Worm (Caenorhabditis elegans) whole organism, L4 larva: Measurements from ENCODE around the gene W06G6.9.

ENCODE experiments used
- F26F4.8 ChIP-seq: fragments of 200-800 bp; sonication (Bioruptor generic); conservative IDR thresholded peaks from 2 replicates; pipeline ENCODE4 v1.3.6; 2022; ENCODE audit warnings: missing genetic modification characterization, missing compliant biosample characterization
- F37D6.2 ChIP-seq: sonication (generic microtip); optimal IDR thresholded peaks from 2 replicates; lab custom pipeline; 2016; ENCODE audit warnings: mild to moderate bottlenecking, missing genetic modification characterization, missing compliant biosample characterization
- F44E2.7 ChIP-seq: fragments of 200-800 bp; sonication (Bioruptor generic); IDR thresholded peaks from 2 replicates; pipeline ENCODE4 v2.1.2; 2022; ENCODE audit warnings: missing genetic modification characterization, missing compliant biosample characterization
- Y48G9A.11 ChIP-seq: fragments of 200-800 bp; sonication (Bioruptor generic); IDR thresholded peaks from 2 replicates; pipeline ENCODE4 v1.3.6; 2022; ENCODE audit warnings: missing genetic modification reagents, missing genetic modification characterization, missing compliant biosample characterization
- Y75B8A.6 ChIP-seq: fragments of 200-800 bp; sonication (Bioruptor generic); IDR thresholded peaks from 2 replicates; pipeline ENCODE4 v1.3.6; 2022; ENCODE audit warnings: missing genetic modification reagents, missing genetic modification characterization, missing compliant biosample characterization
- arid-1 ChIP-seq: fragments of 200-800 bp; sonication (Bioruptor generic); conservative IDR thresholded peaks from 2 replicates; pipeline ENCODE4 v1.3.6; 2022; ENCODE audit warnings: missing genetic modification reagents, missing genetic modification characterization, missing compliant biosample characterization
- ceh-62 ChIP-seq: sonication (generic microtip); optimal IDR thresholded peaks from 2 replicates; lab custom pipeline; 2017; ENCODE audit warnings: missing biosample characterization, missing genetic modification characterization
- cey-2 ChIP-seq: sonication (generic microtip); optimal IDR thresholded peaks from 3 replicates; lab custom pipeline; 2017; ENCODE audit warnings: missing genetic modification characterization, mild to moderate bottlenecking, missing compliant biosample characterization, antibody characterized with exemption, borderline replicate concordance; ENCODE audit not compliant: insufficient read depth
- daf-16 ChIP-seq, 3 experiments: sonication (generic microtip); optimal IDR thresholded peaks; 2 replicates each; lab custom pipeline; 2016 to 2017; ENCODE audit warnings: missing genetic modification characterization in 3 of 3, missing genetic modification reagents in 3 of 3, mild to moderate bottlenecking in 2 of 3, missing compliant biosample characterization in 2 of 3, missing biosample characterization in 1 of 3, moderate library complexity in 1 of 3
- daf-19 ChIP-seq: fragments of 200-800 bp; sonication (Bioruptor generic); conservative IDR thresholded peaks from 2 replicates; pipeline ENCODE4 v1.3.6; 2022; ENCODE audit warnings: missing genetic modification characterization, missing compliant biosample characterization
- dmd-6 ChIP-seq: fragments of 200-800 bp; sonication (Bioruptor generic); IDR thresholded peaks from 2 replicates; pipeline ENCODE4 v1.3.6; 2022; ENCODE audit warnings: missing genetic modification reagents, missing genetic modification characterization, missing compliant biosample characterization
- dmd-8 ChIP-seq: fragments of 200-800 bp; sonication (Bioruptor generic); IDR thresholded peaks from 2 replicates; pipeline ENCODE4 v1.3.6; 2022; ENCODE audit warnings: missing genetic modification characterization, missing compliant biosample characterization
- duxl-1 ChIP-seq: sonication (generic microtip); optimal IDR thresholded peaks from 2 replicates; lab custom pipeline; 2016; ENCODE audit warnings: mild to moderate bottlenecking, missing genetic modification characterization, moderate library complexity, missing compliant biosample characterization; ENCODE audit not compliant: poor library complexity
- dve-1 ChIP-seq: sonication (generic microtip); optimal IDR thresholded peaks from 2 replicates; lab custom pipeline; 2017; ENCODE audit warnings: antibody characterized with exemption, mild to moderate bottlenecking, missing genetic modification characterization, missing compliant biosample characterization; ENCODE audit not compliant: insufficient read depth
- egl-43 ChIP-seq: fragments of 200-800 bp; sonication (Bioruptor generic); IDR thresholded peaks from 2 replicates; pipeline ENCODE4 v1.3.6; 2022; ENCODE audit warnings: missing genetic modification reagents, missing genetic modification characterization, missing compliant biosample characterization
- hlh-11 ChIP-seq: fragments of 200-800 bp; sonication (Bioruptor generic); optimal IDR thresholded peaks from 2 replicates; lab custom pipeline; 2018; ENCODE audit warnings: mild to moderate bottlenecking, missing genetic modification characterization, missing compliant biosample characterization
- hlh-30 ChIP-seq: sonication (generic microtip); optimal IDR thresholded peaks from 2 replicates; lab custom pipeline; 2017; ENCODE audit warnings: antibody characterized with exemption, mild to moderate bottlenecking, missing genetic modification characterization, missing compliant biosample characterization; ENCODE audit not compliant: insufficient read depth
- lim-7 ChIP-seq: fragments of 200-800 bp; sonication (Bioruptor generic); IDR thresholded peaks from 2 replicates; pipeline ENCODE4 v1.3.6; 2022; ENCODE audit warnings: missing genetic modification characterization, missing compliant biosample characterization
- lin-1 ChIP-seq: fragments of 200-800 bp; sonication (Bioruptor generic); IDR thresholded peaks from 2 replicates; pipeline ENCODE4 v1.3.6; 2022; ENCODE audit warnings: missing genetic modification reagents, missing genetic modification characterization, missing compliant biosample characterization
- madf-5 ChIP-seq, 2 experiments: fragments of 200-800 bp; sonication (Bioruptor generic); IDR thresholded peaks; 2 replicates each; pipeline ENCODE4 v1.3.6; 2022; ENCODE audit warnings: missing compliant biosample characterization in 2 of 2, missing genetic modification characterization in 2 of 2
- mep-1 ChIP-seq: fragments of 150-350 bp; sonication (generic microtip); optimal IDR thresholded peaks from 3 replicates; lab custom pipeline; 2014; ENCODE audit warnings: missing biosample characterization, missing genetic modification characterization
- mxl-2 ChIP-seq: fragments of 200-800 bp; sonication (Bioruptor generic); conservative IDR thresholded peaks from 2 replicates; pipeline ENCODE4 v1.3.6; 2022; ENCODE audit warnings: missing genetic modification reagents, missing genetic modification characterization, missing compliant biosample characterization
- nhr-10 ChIP-seq: fragments of 150-350 bp; optimal IDR thresholded peaks from 2 replicates; lab custom pipeline; 2014; ENCODE audit warnings: missing biosample characterization, missing genetic modification characterization
- nhr-237 ChIP-seq: sonication (generic microtip); optimal IDR thresholded peaks from 2 replicates; lab custom pipeline; 2017; ENCODE audit warnings: missing biosample characterization, missing genetic modification characterization
- nhr-41 ChIP-seq: fragments of 200-800 bp; sonication (Bioruptor generic); IDR thresholded peaks from 2 replicates; pipeline ENCODE4 v1.3.6; 2022; ENCODE audit warnings: missing genetic modification reagents, missing genetic modification characterization, missing compliant biosample characterization
- php-3 ChIP-seq: fragments of 200-800 bp; sonication (Bioruptor generic); IDR thresholded peaks from 2 replicates; pipeline ENCODE4 v1.3.6; 2022; ENCODE audit warnings: missing genetic modification reagents, missing genetic modification characterization, missing compliant biosample characterization
- skn-1 ChIP-seq: fragments of 150-350 bp; optimal IDR thresholded peaks from 2 replicates; lab custom pipeline; 2014; ENCODE audit warnings: missing biosample characterization, missing genetic modification characterization
- snpc-4 ChIP-seq: fragments of 150-350 bp; optimal IDR thresholded peaks from 2 replicates; lab custom pipeline; 2014; ENCODE audit warnings: missing biosample characterization, missing genetic modification characterization
- spr-3 ChIP-seq: fragments of 200-800 bp; sonication (Bioruptor generic); optimal IDR thresholded peaks from 2 replicates; lab custom pipeline; 2018; ENCODE audit warnings: mild to moderate bottlenecking, missing genetic modification characterization, missing compliant biosample characterization
- zfp-3 ChIP-seq: fragments of 200-800 bp; sonication (Bioruptor generic); conservative IDR thresholded peaks from 2 replicates; pipeline ENCODE4 v1.3.6; 2022; ENCODE audit warnings: missing genetic modification reagents, missing genetic modification characterization, missing compliant biosample characterization
- zip-2 ChIP-seq: fragments of 150-350 bp; optimal IDR thresholded peaks from 2 replicates; lab custom pipeline; 2014; ENCODE audit warnings: missing biosample characterization, missing genetic modification characterization

W06G6.9 gene

ce11 chrV:16645201-16645940 lies 901 bp downstream of the W06G6.9 start, which contains the start of gene W06G6.17:
TSS of gene W06G6.17 (minus strand) at chrV:16645251.
- 0 out of 2 replicates have a peak, but pooled peaks have one; percentile 22 for TF ChIP-seq lim-7
- no peak for TF ChIP-seq mxl-2 (GFP tag; lab: Robert Waterston, UW)
- 0 out of 4 replicates have a peak, but pooled peaks of 1 of the 2 experiments have one; percentile 49 for TF ChIP-seq madf-5 (GFP tag; IDR thresholded peaks at IDR 0.05; lab: Robert Waterston, UW)
- peak; percentile 74 for TF ChIP-seq hlh-30
- TF ChIP-seq daf-16 (GFP tag; optimal IDR thresholded peaks at IDR 0.05; lab: Kevin White, UChicago): peak in 1 of 2 experiments; percentile 44
- TF ChIP-seq daf-16 (tag; optimal IDR thresholded peaks at IDR 0.05; lab: Kevin White, UChicago): peak; percentile 44
- TF ChIP-seq dmd-8 (GFP tag; lab: Robert Waterston, UW): 0 out of 2 replicates have a peak, but pooled peaks have one; percentile 30
- TF ChIP-seq dmd-6 (GFP tag; lab: Robert Waterston, UW): peak; percentile 28; the same call in 1 of the 2 replicates
- TF ChIP-seq cey-2 (tag; lab: Kevin White, UChicago): no peak
- TF ChIP-seq egl-43 (GFP tag; lab: Robert Waterston, UW): peak; percentile 49; the same call in 1 of the 2 replicates
- TF ChIP-seq Y48G9A.11 (GFP tag; lab: Robert Waterston, UW): 0 out of 2 replicates have a peak, but pooled peaks have one; percentile 23
- TF ChIP-seq dve-1 (tag; lab: Kevin White, UChicago): no peak
- TF ChIP-seq F26F4.8 (GFP tag; lab: Robert Waterston, UW): 0 out of 2 replicates have a peak, but pooled peaks have one; percentile 38
- no peak for TF ChIP-seq ceh-62 (tag; lab: Kevin White, UChicago)
- TF ChIP-seq duxl-1 (tag; lab: Kevin White, UChicago): peak; percentile 53
- TF ChIP-seq, all 104 proteins: peak for 10

ce11 chrV:16643558-16643957 lies 2.7 kb downstream of the W06G6.9 start, which contains the start of gene srw-77:
TSS of gene srw-77 (minus strand) at chrV:16643658.
- TF ChIP-seq nhr-237 (no peak), php-3 (GFP tag; lab: Robert Waterston, UW) (no peak), cey-2 (tag; lab: Kevin White, UChicago) (no peak), mep-1 (tag; lab: Kevin White, UChicago) (no peak), Y75B8A.6 (GFP tag; lab: Robert Waterston, UW) (no peak), F37D6.2 (tag; lab: Kevin White, UChicago) (no peak), dve-1 (tag; lab: Kevin White, UChicago) (no peak)

- TF ChIP-seq hlh-11 (tag; lab: Kevin White, UChicago) (no peak), nhr-10 (tag; lab: Kevin White, UChicago) (no peak), dmd-8 (GFP tag; lab: Robert Waterston, UW) (peak; percentile 81; the same call in 1 of the 2 replicates), mxl-2 (GFP tag; lab: Robert Waterston, UW) (no peak), snpc-4 (no peak), zfp-3 (0 out of 2 replicates have a peak, but pooled peaks have one; percentile 38), daf-19 (peak; percentile 69), F44E2.7 (0 out of 2 replicates have a peak, but pooled peaks have one; percentile 48), arid-1 (GFP tag; lab: Robert Waterston, UW) (0 out of 2 replicates have a peak, but pooled peaks have one; percentile 21), skn-1 (tag; lab: Kevin White, UChicago) (no peak), lim-7 (peak; percentile 74), zip-2 (tag; lab: Kevin White, UChicago) (no peak), spr-3 (GFP tag; lab: Kevin White, UChicago) (no peak), nhr-41 (GFP tag; lab: Robert Waterston, UW) (0 out of 2 replicates have a peak, but pooled peaks have one; percentile 10), dmd-6 (GFP tag; lab: Robert Waterston, UW) (peak; percentile 43; the same call in 1 of the 2 replicates), php-3 (GFP tag; lab: Robert Waterston, UW) (peak; percentile 30; the same call in 1 of the 2 replicates), daf-16 (GFP tag; optimal IDR thresholded peaks at IDR 0.05; lab: Kevin White, UChicago) (no peak), daf-16 (tag; optimal IDR thresholded peaks at IDR 0.05; lab: Kevin White, UChicago) (peak; percentile 42), cey-2 (tag; lab: Kevin White, UChicago) (no peak), duxl-1 (tag; lab: Kevin White, UChicago) (peak; percentile 74), lin-1 (0 out of 2 replicates have a peak, but pooled peaks have one; percentile 12)
These were observed 5.9 kb downstream of the W06G6.9 start for ce11 chrV:16640366-16640765.
